Worm (Caenorhabditis elegans) whole organism, early embryonic: ENCODE results near the gene far-5.

ENCODE experiments used
- B0310.2 ChIP-seq: sonication (generic microtip); optimal IDR thresholded peaks from 2 replicates; lab custom pipeline; 2016; ENCODE audit warnings: mild to moderate bottlenecking, missing genetic modification characterization, missing compliant biosample characterization
- F13C5.2 ChIP-seq: sonication (generic microtip); optimal IDR thresholded peaks from 2 replicates; lab custom pipeline; 2017; ENCODE audit warnings: mild to moderate bottlenecking, missing genetic modification characterization, inconsistent platforms, missing compliant biosample characterization
- aly-1 ChIP-seq: sonication (generic microtip); optimal IDR thresholded peaks from 2 replicates; lab custom pipeline; 2016; ENCODE audit warnings: missing genetic modification characterization, missing compliant biosample characterization
- ama-1 ChIP-seq: fragments of 150-350 bp; optimal IDR thresholded peaks from 2 replicates; lab custom pipeline; 2014
- ceh-13 ChIP-seq: fragments of 200-800 bp; sonication (Bioruptor generic); optimal IDR thresholded peaks from 2 replicates; lab custom pipeline; 2018; ENCODE audit warnings: mild to moderate bottlenecking, missing genetic modification characterization, missing compliant biosample characterization
- ceh-36 ChIP-seq: sonication (generic microtip); optimal IDR thresholded peaks from 2 replicates; lab custom pipeline; 2016; ENCODE audit warnings: missing genetic modification characterization, inconsistent platforms, missing compliant biosample characterization
- ets-7 ChIP-seq: sonication (generic microtip); optimal IDR thresholded peaks from 2 replicates; lab custom pipeline; 2016; ENCODE audit warnings: missing genotype, missing genetic modification characterization, missing compliant biosample characterization
- flt-1 ChIP-seq: fragments of 200-800 bp; sonication (Bioruptor generic); IDR thresholded peaks from 2 replicates; pipeline ENCODE4 v1.3.6; 2022; ENCODE audit warnings: missing genetic modification characterization, missing compliant biosample characterization
- hmbx-1 ChIP-seq: sonication (generic microtip); optimal IDR thresholded peaks from 2 replicates; lab custom pipeline; 2016; ENCODE audit warnings: mild to moderate bottlenecking, missing genetic modification characterization, missing compliant biosample characterization
- hmg-4 ChIP-seq: fragments of 200-800 bp; sonication (Bioruptor generic); optimal IDR thresholded peaks from 2 replicates; lab custom pipeline; 2018; ENCODE audit warnings: mild to moderate bottlenecking, missing genetic modification characterization, missing compliant biosample characterization
- hnd-1 ChIP-seq: sonication (generic microtip); optimal IDR thresholded peaks from 2 replicates; lab custom pipeline; 2016; ENCODE audit warnings: missing genetic modification characterization, missing compliant biosample characterization
- pes-1 ChIP-seq: fragments of 200-800 bp; sonication (Bioruptor generic); IDR thresholded peaks from 2 replicates; pipeline ENCODE4 v1.3.6; 2022; ENCODE audit warnings: missing genetic modification reagents, missing genetic modification characterization, missing compliant biosample characterization
- scrt-1 ChIP-seq: fragments of 200-800 bp; sonication (Bioruptor generic); IDR thresholded peaks from 2 replicates; pipeline ENCODE4 v1.3.6; 2022; ENCODE audit warnings: missing genetic modification characterization, missing compliant biosample characterization
- sea-1 ChIP-seq: fragments of 200-800 bp; sonication (Bioruptor generic); conservative IDR thresholded peaks from 2 replicates; pipeline ENCODE4 v1.3.6; 2022; ENCODE audit warnings: missing genetic modification characterization, missing compliant biosample characterization
- tbx-11 ChIP-seq: fragments of 200-800 bp; sonication (Bioruptor generic); IDR thresholded peaks from 2 replicates; pipeline ENCODE4 v1.3.6; 2022; ENCODE audit warnings: missing genetic modification characterization, missing compliant biosample characterization
- tbx-37 ChIP-seq: fragments of 200-800 bp; sonication (Bioruptor generic); conservative IDR thresholded peaks from 2 replicates; pipeline ENCODE4 v1.3.6; 2022; ENCODE audit warnings: missing genetic modification reagents, missing genetic modification characterization, missing compliant biosample characterization
- tra-4 ChIP-seq: sonication (generic microtip); optimal IDR thresholded peaks from 2 replicates; lab custom pipeline; 2017; ENCODE audit warnings: missing genetic modification characterization, missing compliant biosample characterization

The far-5 gene

ce11 chrV:12992891-12993290, 2.5 kb upstream of the far-5 start, which contains the start of the genes F15B9.11 and dsl-7:
Gene F15B9.11, minus strand, starts transcription at chrV:12992895.
Gene dsl-7, plus strand, starts transcription at chrV:12993150.
- TF ChIP-seq B0310.2 (no peak), F13C5.2 (tag; lab: Kevin White, UChicago) (no peak), ets-7 (tag; lab: Kevin White, UChicago) (no peak), sea-1 (no peak), flt-1 (GFP tag; lab: Robert Waterston, UW) (no peak), tbx-11 (GFP tag; lab: Robert Waterston, UW) (no peak), ama-1 (lab: Kevin White, UChicago) (no peak), hmg-4 (no peak), ceh-36 (tag; lab: Kevin White, UChicago) (no peak), tra-4 (tag; lab: Kevin White, UChicago) (no peak)

ce11 chrV:12997422-12997821, 2.1 kb downstream of the far-5 start, which contains the start of gene far-3:
Gene far-3, minus strand, starts transcription at chrV:12997522.
- TF ChIP-seq aly-1 (tag; lab: Kevin White, UChicago) (no peak), hmbx-1 (tag; lab: Kevin White, UChicago) (no peak), tbx-11 (GFP tag; lab: Robert Waterston, UW) (no peak), tra-4 (tag; lab: Kevin White, UChicago) (no peak), tbx-37 (GFP tag; lab: Robert Waterston, UW) (no peak), ceh-36 (tag; lab: Kevin White, UChicago) (no peak), ets-7 (tag; lab: Kevin White, UChicago) (no peak), scrt-1 (GFP tag; lab: Robert Waterston, UW) (no peak), pes-1 (GFP tag; lab: Robert Waterston, UW) (no peak), ama-1 (lab: Kevin White, UChicago) (no peak), hnd-1 (tag; lab: Kevin White, UChicago) (no peak), sea-1 (no peak), B0310.2 (no peak), F13C5.2 (tag; lab: Kevin White, UChicago) (no peak), flt-1 (GFP tag; lab: Robert Waterston, UW) (no peak), hmg-4 (no peak), ceh-13 (GFP tag; lab: Kevin White, UChicago) (no peak)

- TF ChIP-seq aly-1 (tag; lab: Kevin White, UChicago) = no peak
Measured at ce11 chrV:12999559-12999958, 4.2 kb downstream of the far-5 start, which contains the start of gene far-4. Gene far-4, minus strand, starts transcription at chrV:12999659.

- TF ChIP-seq aly-1 (tag; lab: Kevin White, UChicago) (no peak), ceh-13 (GFP tag; lab: Kevin White, UChicago) (no peak), pes-1 (GFP tag; lab: Robert Waterston, UW) (no peak), hmg-4 (no peak), tbx-11 (GFP tag; lab: Robert Waterston, UW) (no peak), hnd-1 (tag; lab: Kevin White, UChicago) (no peak), ets-7 (tag; lab: Kevin White, UChicago) (no peak)
Measured at ce11 chrV:13000068-13000467, 4.7 kb downstream of the far-5 start.

ce11 chrV:13002070-13002469, 6.7 kb downstream of the far-5 start, which contains the start of gene inft-2:
Gene inft-2, plus strand, starts transcription at chrV:13002317.
- TF ChIP-seq ceh-36 (tag; lab: Kevin White, UChicago) (no peak), scrt-1 (GFP tag; lab: Robert Waterston, UW) (no peak), hmg-4 (no peak), F13C5.2 (tag; lab: Kevin White, UChicago) (no peak), pes-1 (GFP tag; lab: Robert Waterston, UW) (no peak), aly-1 (tag; lab: Kevin White, UChicago) (no peak), sea-1 (no peak), B0310.2 (no peak), tra-4 (tag; lab: Kevin White, UChicago) (no peak), tbx-11 (GFP tag; lab: Robert Waterston, UW) (no peak), tbx-37 (GFP tag; lab: Robert Waterston, UW) (no peak), ama-1 (lab: Kevin White, UChicago) (no peak), hnd-1 (tag; lab: Kevin White, UChicago) (no peak), hmbx-1 (tag; lab: Kevin White, UChicago) (no peak), ets-7 (tag; lab: Kevin White, UChicago) (no peak), ceh-13 (GFP tag; lab: Kevin White, UChicago) (no peak), flt-1 (GFP tag; lab: Robert Waterston, UW) (no peak)

ce11 chrV:13003378-13003777, 8.0 kb downstream of the far-5 start:
- TF ChIP-seq hmg-4 (peak; percentile 88), pes-1 (GFP tag; lab: Robert Waterston, UW) (peak; percentile 92), hmbx-1 (tag; lab: Kevin White, UChicago) (peak; percentile 68), ceh-13 (GFP tag; lab: Kevin White, UChicago) (peak; percentile 76), tbx-11 (GFP tag; lab: Robert Waterston, UW) (peak; percentile 88), sea-1 (peak; percentile 89), ama-1 (lab: Kevin White, UChicago) (no peak), scrt-1 (GFP tag; lab: Robert Waterston, UW) (peak; percentile 91), ceh-36 (tag; lab: Kevin White, UChicago) (peak; percentile 84), tra-4 (tag; lab: Kevin White, UChicago) (peak; percentile 8), B0310.2 (peak; percentile 86), aly-1 (tag; lab: Kevin White, UChicago) (peak; percentile 88), flt-1 (GFP tag; lab: Robert Waterston, UW) (peak; percentile 89), tbx-37 (GFP tag; lab: Robert Waterston, UW) (peak; percentile 83), ets-7 (tag; lab: Kevin White, UChicago) (peak; percentile 86), F13C5.2 (tag; lab: Kevin White, UChicago) (peak; percentile 70), hnd-1 (tag; lab: Kevin White, UChicago) (peak; percentile 82)

ce11 chrV:13004374-13004773, 9.0 kb downstream of the far-5 start:
- no peak for TF ChIP-seq hnd-1 (tag; lab: Kevin White, UChicago)
- no peak for TF ChIP-seq aly-1 (tag; lab: Kevin White, UChicago)
- TF ChIP-seq F13C5.2 (tag; lab: Kevin White, UChicago) = no peak
- TF ChIP-seq pes-1 (GFP tag; lab: Robert Waterston, UW) = no peak
- TF ChIP-seq hmbx-1 (tag; lab: Kevin White, UChicago) = no peak
- no peak for TF ChIP-seq hmg-4
- TF ChIP-seq tra-4 (tag; lab: Kevin White, UChicago) = no peak
- TF ChIP-seq ceh-13 (GFP tag; lab: Kevin White, UChicago) = no peak
- TF ChIP-seq tbx-11 (GFP tag; lab: Robert Waterston, UW) = no peak
